Fruit fly (Drosophila melanogaster) whole organism, embryonic: ENCODE measurements around the gene ABCB7.

ENCODE experiments used
- Abd-B ChIP-seq: fragments of 200-800 bp; sonication (Bioruptor generic); optimal IDR thresholded peaks from 2 replicates; lab custom pipeline; 2018; ENCODE audit warnings: missing biosample characterization, mild to moderate bottlenecking, missing genetic modification characterization, moderate library complexity
- Antp ChIP-seq: fragments of 200-800 bp; sonication (Bioruptor generic); optimal IDR thresholded peaks from 3 replicates; lab custom pipeline; 2016; ENCODE audit warnings: missing biosample characterization, missing genetic modification characterization
- Atf-2 ChIP-seq: fragments of 200-800 bp; sonication (Bioruptor generic); optimal IDR thresholded peaks from 2 replicates; lab custom pipeline; 2016; ENCODE audit warnings: missing biosample characterization, missing genetic modification characterization
- CG10366 ChIP-seq: fragments of 200-800 bp; sonication (Bioruptor generic); IDR thresholded peaks from 2 replicates; pipeline ENCODE4 v1.3.6; 2022; ENCODE audit warnings: missing biosample characterization, missing genetic modification characterization
- CG11247 ChIP-seq: fragments of 200-800 bp; sonication (Bioruptor generic); IDR thresholded peaks from 2 replicates; pipeline ENCODE4 v1.3.6; 2022; ENCODE audit warnings: missing biosample characterization, missing genetic modification characterization
- CG12104 ChIP-seq: fragments of 200-800 bp; sonication (Bioruptor generic); optimal IDR thresholded peaks from 3 replicates; lab custom pipeline; 2016; ENCODE audit warnings: missing biosample characterization, missing genetic modification characterization
- CG1233 ChIP-seq: fragments of 200-800 bp; sonication (Bioruptor generic); optimal IDR thresholded peaks from 4 replicates; lab custom pipeline; 2018; ENCODE audit warnings: missing biosample characterization, mild to moderate bottlenecking, missing genetic modification characterization
- CG13287 ChIP-seq: fragments of 200-800 bp; sonication (Bioruptor generic); IDR thresholded peaks from 2 replicates; pipeline ENCODE4 v1.3.6; 2022; ENCODE audit warnings: missing biosample characterization, missing genetic modification characterization; ENCODE audit not compliant: partially characterized antibody
- CG13296 ChIP-seq: fragments of 200-800 bp; sonication (Bioruptor generic); optimal IDR thresholded peaks from 3 replicates; lab custom pipeline; 2018; ENCODE audit warnings: missing biosample characterization, mild to moderate bottlenecking, missing genetic modification characterization
- CG17328 ChIP-seq: fragments of 200-800 bp; sonication (Bioruptor generic); IDR thresholded peaks from 2 replicates; pipeline ENCODE4 v1.3.6; 2022; ENCODE audit warnings: missing biosample characterization, missing genetic modification characterization
- CG2116 ChIP-seq: fragments of 200-800 bp; sonication (Bioruptor generic); optimal IDR thresholded peaks from 3 replicates; lab custom pipeline; 2018; ENCODE audit warnings: missing biosample characterization, mild to moderate bottlenecking, missing genetic modification characterization
- CG2889 ChIP-seq: fragments of 200-800 bp; sonication (Bioruptor generic); IDR thresholded peaks from 3 replicates; pipeline ENCODE4 v1.3.6; 2022; ENCODE audit warnings: missing biosample characterization, missing genetic modification characterization
- CG30020 ChIP-seq: fragments of 200-800 bp; optimal IDR thresholded peaks from 2 replicates; lab custom pipeline; 2019; ENCODE audit warnings: missing biosample characterization, mild to moderate bottlenecking, missing genetic modification characterization, moderate library complexity
- CG3995 ChIP-seq: fragments of 200-800 bp; sonication (Bioruptor generic); optimal IDR thresholded peaks from 3 replicates; lab custom pipeline; 2016; ENCODE audit warnings: missing biosample characterization, missing genetic modification characterization
- CG4424 ChIP-seq: fragments of 200-800 bp; sonication (Bioruptor generic); optimal IDR thresholded peaks from 3 replicates; lab custom pipeline; 2016; ENCODE audit warnings: missing biosample characterization, missing genetic modification characterization
- CG7372 ChIP-seq: fragments of 200-800 bp; sonication (Bioruptor generic); IDR thresholded peaks from 2 replicates; pipeline ENCODE4 v1.3.6; 2022; ENCODE audit warnings: missing biosample characterization, missing genetic modification characterization
- CkIIα-i1 ChIP-seq: fragments of 200-800 bp; sonication (Bioruptor generic); IDR thresholded peaks from 2 replicates; pipeline ENCODE4 v1.3.6; 2022; ENCODE audit warnings: missing biosample characterization, missing genetic modification characterization
- Dref ChIP-seq: fragments of 200-800 bp; sonication (Bioruptor generic); IDR thresholded peaks from 2 replicates; pipeline ENCODE4 v1.3.6; 2022; ENCODE audit warnings: missing biosample characterization, missing genetic modification characterization
- ERR ChIP-seq: fragments of 200-800 bp; sonication (Bioruptor generic); optimal IDR thresholded peaks from 2 replicates; lab custom pipeline; 2016; ENCODE audit warnings: missing biosample characterization, missing genetic modification characterization
- Ets97D ChIP-seq: fragments of 200-800 bp; sonication (Bioruptor generic); optimal IDR thresholded peaks from 3 replicates; lab custom pipeline; 2016; ENCODE audit warnings: missing biosample characterization, missing genetic modification characterization
- Fer3 ChIP-seq: fragments of 200-800 bp; sonication (Bioruptor generic); optimal IDR thresholded peaks from 2 replicates; lab custom pipeline; 2018; ENCODE audit warnings: missing biosample characterization, mild to moderate bottlenecking, missing genetic modification characterization, moderate library complexity
- HHEX ChIP-seq: fragments of 200-800 bp; sonication (Bioruptor generic); optimal IDR thresholded peaks from 3 replicates; lab custom pipeline; 2017; ENCODE audit warnings: missing biosample characterization, mild to moderate bottlenecking, missing genetic modification characterization, missing genetic modification reagents
- HLH4C ChIP-seq: fragments of 200-800 bp; sonication (Bioruptor generic); IDR thresholded peaks from 3 replicates; pipeline ENCODE4 v1.3.6; 2022; ENCODE audit warnings: missing biosample characterization, missing genetic modification characterization; ENCODE audit not compliant: partially characterized antibody
- Hey ChIP-seq: fragments of 200-800 bp; sonication (Bioruptor generic); optimal IDR thresholded peaks from 3 replicates; lab custom pipeline; 2018; ENCODE audit warnings: missing biosample characterization, mild to moderate bottlenecking, missing genetic modification characterization
- MBD-R2 ChIP-seq: fragments of 200-800 bp; sonication (Bioruptor generic); IDR thresholded peaks from 2 replicates; pipeline ENCODE4 v1.3.6; 2022; ENCODE audit warnings: missing biosample characterization, missing genetic modification characterization
- NC2β ChIP-seq: fragments of 200-800 bp; sonication (Bioruptor generic); optimal IDR thresholded peaks from 2 replicates; lab custom pipeline; 2016; ENCODE audit warnings: missing biosample characterization, missing genetic modification characterization
- NK7.1 ChIP-seq: fragments of 200-800 bp; sonication (Bioruptor generic); optimal IDR thresholded peaks from 3 replicates; lab custom pipeline; 2016; ENCODE audit warnings: missing biosample characterization, missing genetic modification characterization
- NfI ChIP-seq: fragments of 200-800 bp; sonication (Bioruptor generic); optimal IDR thresholded peaks from 3 replicates; lab custom pipeline; 2018; ENCODE audit warnings: missing biosample characterization, mild to moderate bottlenecking, missing genetic modification characterization, moderate library complexity
- TFAM ChIP-seq: fragments of 200-800 bp; sonication (Bioruptor generic); optimal IDR thresholded peaks from 2 replicates; lab custom pipeline; 2017; ENCODE audit warnings: missing biosample characterization, missing genetic modification characterization, inconsistent platforms
- Xrp1 ChIP-seq: fragments of 200-800 bp; sonication (Bioruptor generic); IDR thresholded peaks from 2 replicates; pipeline ENCODE4 v1.3.6; 2022; ENCODE audit warnings: missing biosample characterization, missing genetic modification characterization
- az2 ChIP-seq: fragments of 200-800 bp; sonication (Bioruptor generic); optimal IDR thresholded peaks from 3 replicates; lab custom pipeline; 2016; ENCODE audit warnings: missing biosample characterization, missing genetic modification characterization
- cad ChIP-seq: fragments of >200 bp; optimal IDR thresholded peaks from 2 replicates; lab custom pipeline; 2017; ENCODE audit warnings: missing biosample characterization, missing genetic modification characterization
- crp ChIP-seq, 2 experiments: fragments of 200-800 bp; sonication (Bioruptor generic); optimal IDR thresholded peaks; 2 replicates in 1 of 2; 3 replicates in 1 of 2; lab custom pipeline; 2017; ENCODE audit warnings: missing biosample characterization in 2 of 2, missing genetic modification characterization in 2 of 2, mild to moderate bottlenecking in 1 of 2, moderate library complexity in 1 of 2
- dpn ChIP-seq, 2 experiments: fragments of 200-800 bp; sonication (Bioruptor generic); optimal IDR thresholded peaks; 3 replicates each; lab custom pipeline; 2016; ENCODE audit warnings: missing biosample characterization in 2 of 2, missing genetic modification characterization in 2 of 2
- exex ChIP-seq: fragments of 200-800 bp; sonication (Bioruptor generic); optimal IDR thresholded peaks from 4 replicates; lab custom pipeline; 2018; ENCODE audit warnings: missing biosample characterization, mild to moderate bottlenecking, missing genetic modification characterization, moderate library complexity
- fru ChIP-seq: fragments of >200 bp; optimal IDR thresholded peaks from 2 replicates; lab custom pipeline; 2017
- inv ChIP-seq: fragments of 200-800 bp; sonication (Bioruptor generic); IDR thresholded peaks from 2 replicates; pipeline ENCODE4 v1.3.6; 2022; ENCODE audit warnings: missing biosample characterization, missing genetic modification characterization; ENCODE audit not compliant: partially characterized antibody
- ken ChIP-seq: fragments of 200-800 bp; sonication (Bioruptor generic); IDR thresholded peaks from 3 replicates; pipeline ENCODE4 v1.3.6; 2022; ENCODE audit warnings: missing biosample characterization, missing genetic modification characterization
- knrl ChIP-seq: fragments of 200-800 bp; sonication (Bioruptor generic); IDR thresholded peaks from 3 replicates; pipeline ENCODE4 v1.3.6; 2022; ENCODE audit warnings: missing biosample characterization, missing genetic modification characterization; ENCODE audit not compliant: partially characterized antibody
- mirr ChIP-seq: fragments of 200-800 bp; sonication (Bioruptor generic); optimal IDR thresholded peaks from 3 replicates; lab custom pipeline; 2018; ENCODE audit warnings: missing biosample characterization, mild to moderate bottlenecking, missing genetic modification characterization
- nau ChIP-seq: fragments of 200-800 bp; sonication (Bioruptor generic); optimal IDR thresholded peaks from 3 replicates; lab custom pipeline; 2017; ENCODE audit warnings: missing biosample characterization, mild to moderate bottlenecking, missing genetic modification characterization, missing genetic modification reagents
- phol ChIP-seq: fragments of 200-800 bp; sonication (Bioruptor generic); optimal IDR thresholded peaks from 3 replicates; lab custom pipeline; 2018; ENCODE audit warnings: missing biosample characterization, mild to moderate bottlenecking, missing genetic modification characterization, moderate library complexity
- pzg ChIP-seq: fragments of 200-800 bp; sonication (Bioruptor generic); optimal IDR thresholded peaks from 3 replicates; lab custom pipeline; 2018; ENCODE audit warnings: missing biosample characterization, mild to moderate bottlenecking, missing genetic modification characterization, moderate library complexity
- repo ChIP-seq: fragments of 200-800 bp; sonication (Bioruptor generic); optimal IDR thresholded peaks from 2 replicates; lab custom pipeline; 2016; ENCODE audit warnings: missing biosample characterization, missing genetic modification characterization
- sens ChIP-seq: fragments of 200-800 bp; sonication (Bioruptor generic); peaks from one replicate; lab custom pipeline; 2016; ENCODE audit warnings: missing biosample characterization, missing genetic modification characterization
- so ChIP-seq: fragments of 200-800 bp; sonication (Bioruptor generic); IDR thresholded peaks from 3 replicates; pipeline ENCODE4 v1.3.6; 2022; ENCODE audit warnings: missing biosample characterization, missing genetic modification characterization
- ssp ChIP-seq: fragments of 200-800 bp; sonication (Bioruptor generic); IDR thresholded peaks from 2 replicates; pipeline ENCODE4 v1.3.6; 2022; ENCODE audit warnings: missing biosample characterization, missing genetic modification characterization
- tin ChIP-seq: fragments of 200-800 bp; sonication (Bioruptor generic); optimal IDR thresholded peaks from 3 replicates; lab custom pipeline; 2016; ENCODE audit warnings: missing biosample characterization, missing genetic modification characterization
- vnd ChIP-seq: fragments of 200-800 bp; sonication (Bioruptor generic); IDR thresholded peaks from 3 replicates; pipeline ENCODE4 v1.3.6; 2022; ENCODE audit warnings: missing biosample characterization, missing genetic modification characterization; ENCODE audit not compliant: partially characterized antibody
- zen2 ChIP-seq: fragments of 200-800 bp; sonication (Bioruptor generic); IDR thresholded peaks from 3 replicates; pipeline ENCODE4 v1.3.6; 2022; ENCODE audit warnings: missing biosample characterization, missing genetic modification characterization; ENCODE audit not compliant: partially characterized antibody
- zfh2 ChIP-seq: fragments of 200-800 bp; sonication (Bioruptor generic); optimal IDR thresholded peaks from 2 replicates; lab custom pipeline; 2016; ENCODE audit warnings: missing biosample characterization, missing genetic modification characterization

The ABCB7 gene

DNA sequence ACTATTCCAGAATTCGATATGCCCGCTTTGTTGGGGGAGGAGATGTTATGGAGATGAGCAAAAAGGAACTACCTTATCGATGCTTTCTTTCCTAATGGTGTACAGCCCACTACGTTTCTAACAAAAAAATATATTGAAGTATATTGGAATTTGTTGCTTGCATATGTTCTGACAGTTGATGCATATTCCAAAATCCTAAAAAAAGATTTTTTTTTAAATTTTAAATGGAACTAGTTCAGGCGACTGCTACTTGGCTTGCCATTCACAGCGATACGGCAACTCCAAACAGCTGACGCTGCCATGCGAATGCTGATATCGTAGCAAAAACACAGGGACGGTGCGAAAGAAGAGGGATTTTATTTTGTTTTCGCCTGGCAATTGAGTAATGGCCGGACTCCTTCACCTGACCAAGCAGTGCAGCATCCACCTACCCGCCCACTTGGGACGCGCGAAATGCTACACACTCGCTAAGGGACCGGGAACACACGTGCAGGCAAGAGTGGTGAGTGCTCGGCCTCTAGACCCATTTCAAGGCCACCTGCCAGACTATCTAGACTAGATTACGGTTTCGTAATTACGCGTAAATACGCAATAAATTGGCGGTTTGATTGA lies at the start of gene ABCB7, which contains the start of the genes CG13926 and CG33230 (continued):
- TF ChIP-seq Fer3 (tag; lab: Kevin White, UChicago) (peak; percentile 5), zfh2 (GFP tag; lab: Kevin White, UChicago) (peak; percentile 31), Ets97D (peak; percentile 1), HLH4C (0 out of 3 replicates have a peak, but pooled peaks have one; percentile 34), CG30020 (tag; lab: Kevin White, UChicago) (no peak), NK7.1 (GFP tag; lab: Kevin White, UChicago) (no peak), Hey (tag; lab: Kevin White, UChicago) (peak; percentile 81), MBD-R2 (GFP tag; lab: Robert Waterston, UW) (peak; percentile 84), so (no peak), CkIIα-i1 (no peak), az2 (GFP tag; lab: Kevin White, UChicago) (peak; percentile 8), mirr (GFP tag; lab: Kevin White, UChicago) (no peak), NfI (GFP tag; lab: Kevin White, UChicago) (peak; percentile 16), CG2889 (GFP tag; lab: Robert Waterston, UW) (no peak), dpn (GFP tag; optimal IDR thresholded peaks at IDR 0.05; lab: Kevin White, UChicago) (peak; percentile 6 to 23), zen2 (GFP tag; lab: Robert Waterston, UW) (no peak), sens (GFP tag; lab: Kevin White, UChicago) (peak; percentile 83), Abd-B (GFP tag; lab: Kevin White, UChicago) (peak; percentile 14), ssp (GFP tag; lab: Robert Waterston, UW) (no peak), ken (GFP tag; lab: Robert Waterston, UW) (no peak), CG1233 (GFP tag; lab: Kevin White, UChicago) (no peak), CG10366 (GFP tag; lab: Robert Waterston, UW) (no peak), inv (peak; percentile 20; the same call in 1 of the 2 replicates), CG11247 (GFP tag; lab: Robert Waterston, UW) (no peak), Atf-2 (GFP tag; lab: Kevin White, UChicago) (no peak), knrl (GFP tag; lab: Robert Waterston, UW) (peak; percentile 71), CG3995 (peak; percentile 24), crp (GFP tag; optimal IDR thresholded peaks at IDR 0.05; lab: Kevin White, UChicago) (peak; percentile 34 to 92), NC2β (GFP tag; lab: Kevin White, UChicago) (no peak), TFAM (GFP tag; lab: Kevin White, UChicago) (no peak), phol (peak; percentile 52), HHEX (GFP tag; lab: Kevin White, UChicago) (no peak), Antp (GFP tag; lab: Kevin White, UChicago) (no peak), exex (peak; percentile 39), vnd (no peak), tin (GFP tag; lab: Kevin White, UChicago) (peak; percentile 23), Xrp1 (0 out of 2 replicates have a peak, but pooled peaks have one; percentile 36), nau (GFP tag; lab: Kevin White, UChicago) (no peak), fru (no peak), CG12104 (no peak), CG2116 (GFP tag; lab: Kevin White, UChicago) (peak; percentile 42), cad (no peak), CG7372 (no peak), pzg (GFP tag; lab: Kevin White, UChicago) (peak; percentile 54), CG4424 (GFP tag; lab: Kevin White, UChicago) (peak; percentile 44), Dref (GFP tag; lab: Robert Waterston, UW) (0 out of 2 replicates have a peak, but pooled peaks have one; percentile 10), CG13287 (peak; percentile 47; the same call in 1 of the 2 replicates), CG13296 (GFP tag; lab: Kevin White, UChicago) (no peak), ERR (GFP tag; lab: Kevin White, UChicago) (no peak), CG17328 (GFP tag; lab: Robert Waterston, UW) (no peak), repo (GFP tag; lab: Kevin White, UChicago) (no peak)
